Worm (Caenorhabditis elegans): ENCODE measurements around the gene inx-5.

DNA sequence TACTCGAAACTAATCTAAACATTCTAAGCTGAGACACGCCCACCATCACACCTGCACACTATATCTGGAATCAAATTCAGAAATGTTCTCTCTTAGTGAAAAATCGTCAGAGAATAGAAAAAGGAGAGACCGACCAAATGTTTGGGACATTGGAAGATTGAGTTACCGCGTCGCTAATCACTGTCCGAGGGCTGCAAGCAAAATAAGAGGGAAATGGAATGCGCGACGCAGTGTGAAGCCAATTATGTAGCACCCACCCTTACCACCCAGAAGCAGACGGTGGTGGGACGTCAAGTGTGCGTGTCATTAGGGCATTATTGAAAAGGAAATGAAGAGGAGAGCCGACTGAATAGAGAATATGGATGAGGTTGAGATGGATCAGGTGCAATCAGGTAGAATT lies 9.4 kb upstream of the inx-5 start:
- TF ChIP-seq nhr-76 (tag; optimal IDR thresholded peaks at IDR 0.05) (no peak), snpc-4 (tag; optimal IDR thresholded peaks at IDR 0.05) (no peak), unc-120 (tag; optimal IDR thresholded peaks at IDR 0.05; ENCODE audit: poor library complexity, severe bottlenecking) (no peak), lsy-2 (tag; optimal IDR thresholded peaks at IDR 0.05) (no peak), elt-1 (tag; optimal IDR thresholded peaks at IDR 0.05; ENCODE audit: borderline replicate concordance, insufficient read depth) (no peak), M03D4.4 (tag; optimal IDR thresholded peaks at IDR 0.05) (no peak), nhr-12 (tag; optimal IDR thresholded peaks at IDR 0.05) (no peak), unc-62 (GFP tag; optimal IDR thresholded peaks at IDR 0.05) (no peak), nhr-237 (tag; optimal IDR thresholded peaks at IDR 0.05) (no peak), blmp-1 (tag; optimal IDR thresholded peaks at IDR 0.05) (no peak)

Data from whole organism, mixed stage, embryonic.